Fruit fly (Drosophila melanogaster) whole organism, adult: Measurements from ENCODE around the gene CG12219.
A peak's percentile ranks its signal among the peaks of the same experiment; 100 is the strongest.

Experiments used
- CG7045 ChIP-seq: fragments of 200-800 bp; sonication (Bioruptor generic); optimal IDR thresholded peaks from 2 replicates; lab custom pipeline; 2017; ENCODE audit warnings: missing biosample characterization, mild to moderate bottlenecking, missing genetic modification characterization
- Clk ChIP-seq: fragments of 200-800 bp; sonication (Bioruptor generic); optimal IDR thresholded peaks from 2 replicates; lab custom pipeline; 2017; ENCODE audit warnings: missing biosample characterization, missing genetic modification characterization
- Hr96 ChIP-seq: fragments of 200-800 bp; sonication (Bioruptor generic); optimal IDR thresholded peaks from 2 replicates; lab custom pipeline; 2016; ENCODE audit warnings: missing biosample characterization, missing genetic modification characterization
- Mnt ChIP-seq: fragments of 200-800 bp; sonication (Bioruptor generic); optimal IDR thresholded peaks from 2 replicates; lab custom pipeline; 2016; ENCODE audit warnings: missing biosample characterization, mild to moderate bottlenecking, missing genetic modification characterization
- cic ChIP-seq: fragments of 200-800 bp; sonication (Bioruptor generic); optimal IDR thresholded peaks from 2 replicates; lab custom pipeline; 2017; ENCODE audit warnings: missing biosample characterization, mild to moderate bottlenecking, missing genetic modification characterization, moderate library complexity

dm6 chrX:6265456-6265877 lies 35.6 kb downstream of the CG12219 start:
- TF ChIP-seq CG7045 (GFP tag; lab: Kevin White, UChicago) (peak; percentile 69), Clk (GFP tag; lab: Kevin White, UChicago) (peak; percentile 48), cic (GFP tag; lab: Kevin White, UChicago) (no peak), Mnt (GFP tag; lab: Kevin White, UChicago) (peak; percentile 78), Hr96 (GFP tag; lab: Kevin White, UChicago) (no peak)
